Worm (Caenorhabditis elegans) whole organism, midembryonic: ENCODE results near the gene ssp-36.

Source experiments
- T22C8.4 ChIP-seq: fragments of 200-800 bp; sonication (Bioruptor generic); IDR thresholded peaks from 2 replicates; pipeline ENCODE4 v1.3.6; 2022; ENCODE audit warnings: missing genetic modification characterization, missing compliant biosample characterization
- cog-1 ChIP-seq: sonication (generic microtip); optimal IDR thresholded peaks from 2 replicates; lab custom pipeline; 2016; ENCODE audit warnings: missing genetic modification characterization, missing compliant biosample characterization
- flt-1 ChIP-seq: fragments of 200-800 bp; sonication (Bioruptor generic); IDR thresholded peaks from 2 replicates; pipeline ENCODE4 v1.3.6; 2022; ENCODE audit warnings: missing genetic modification characterization, missing compliant biosample characterization
- klf-2 ChIP-seq: fragments of 200-800 bp; sonication (Bioruptor generic); conservative IDR thresholded peaks from 2 replicates; pipeline ENCODE4 v1.3.6; 2022; ENCODE audit warnings: missing genetic modification reagents, missing genetic modification characterization, missing compliant biosample characterization
- med-1 ChIP-seq: sonication (generic microtip); optimal IDR thresholded peaks from 2 replicates; lab custom pipeline; 2017; ENCODE audit warnings: missing genetic modification characterization, mild to moderate bottlenecking, missing compliant biosample characterization, antibody characterized with exemption, missing genetic modification reagents; ENCODE audit not compliant: insufficient read depth
- ref-1 ChIP-seq: fragments of 200-800 bp; sonication (Bioruptor generic); conservative IDR thresholded peaks from 2 replicates; pipeline ENCODE4 v1.3.6; 2022; ENCODE audit warnings: missing genetic modification reagents, missing genetic modification characterization, missing compliant biosample characterization
- ztf-29 ChIP-seq: fragments of 200-800 bp; sonication (Bioruptor generic); IDR thresholded peaks from 2 replicates; pipeline ENCODE4 v1.3.6; 2022; ENCODE audit warnings: missing genetic modification reagents, missing genetic modification characterization, missing compliant biosample characterization

DNA sequence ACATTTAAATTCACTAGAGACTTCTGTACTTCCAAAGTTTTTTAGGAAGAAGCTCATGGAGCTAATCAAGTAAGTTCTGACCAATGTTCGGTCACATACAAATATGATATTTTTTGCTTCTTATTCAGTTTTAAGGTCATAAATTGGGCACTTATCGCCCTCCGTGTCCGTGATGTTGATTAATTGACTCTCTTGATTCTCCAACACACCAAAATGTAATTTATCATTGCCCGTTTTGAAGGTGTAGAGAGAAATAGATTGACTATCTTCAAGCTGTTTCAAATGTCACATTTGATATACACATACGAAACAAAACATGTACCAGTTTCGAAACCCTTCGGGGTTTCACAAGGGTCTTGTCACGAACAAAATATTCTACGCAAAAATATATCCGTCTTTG is 24.6 kb upstream of the ssp-36 start:
- TF ChIP-seq klf-2 (GFP tag; lab: Robert Waterston, UW) (no peak), T22C8.4 (GFP tag; lab: Robert Waterston, UW) (no peak), flt-1 (GFP tag; lab: Robert Waterston, UW) (no peak), med-1 (no peak), cog-1 (no peak), ref-1 (GFP tag; lab: Robert Waterston, UW) (no peak), ztf-29 (GFP tag; lab: Robert Waterston, UW) (no peak)
